Worm (Caenorhabditis elegans) whole organism, young adult: Measurements from ENCODE around the gene unc-132.

Experiments
- Y53G8AR.9 ChIP-seq: fragments of 200-800 bp; sonication (Bioruptor generic); conservative IDR thresholded peaks from 2 replicates; pipeline ENCODE4 v1.3.6; 2022; ENCODE audit warnings: missing genetic modification reagents, missing genetic modification characterization, missing compliant biosample characterization
- ZK185.1 ChIP-seq: sonication (generic microtip); optimal IDR thresholded peaks from 2 replicates; lab custom pipeline; 2016; ENCODE audit warnings: mild to moderate bottlenecking, missing genetic modification characterization, missing compliant biosample characterization; ENCODE audit not compliant: poor library complexity, severe bottlenecking
- ama-1 ChIP-seq, 3 experiments: fragments of 150-350 bp in 1 of 3; sonication (generic microtip) in 2 of 3; optimal IDR thresholded peaks; 2 replicates each; lab custom pipeline; 2014 to 2018; ENCODE audit warnings: missing biosample characterization in 2 of 3, missing genetic modification characterization in 2 of 3, missing genetic modification reagents in 2 of 3
- attf-6 ChIP-seq: fragments of 200-800 bp; sonication (Bioruptor generic); IDR thresholded peaks from 2 replicates; pipeline ENCODE4 v1.3.6; 2022; ENCODE audit warnings: missing genetic modification reagents, missing genetic modification characterization, missing compliant biosample characterization
- hlh-26 ChIP-seq: fragments of 200-800 bp; sonication (Bioruptor generic); conservative IDR thresholded peaks from 2 replicates; pipeline ENCODE4 v1.3.6; 2022; ENCODE audit warnings: missing genetic modification reagents, missing genetic modification characterization, missing compliant biosample characterization
- ztf-26 ChIP-seq: sonication (generic microtip); optimal IDR thresholded peaks from 2 replicates; lab custom pipeline; 2017; ENCODE audit warnings: missing genetic modification characterization, missing compliant biosample characterization

ce11 chrV:3685790-3686208, 1.1 kb upstream of the unc-132 start, which contains the start of gene W08A12.2:
- TF ChIP-seq Y53G8AR.9 (no peak), ama-1 (optimal IDR thresholded peaks at IDR 0.05; lab: Kevin White, UChicago) (no peak), ama-1 (GFP tag; optimal IDR thresholded peaks at IDR 0.05; lab: Kevin White, UChicago) (peak; percentile 5 to 82), ZK185.1 (tag; lab: Kevin White, UChicago) (no peak), ztf-26 (no peak), attf-6 (GFP tag; lab: Robert Waterston, UW) (no peak), hlh-26 (no peak)
